Fruit fly (Drosophila melanogaster): Measurements from ENCODE around the gene Alg12.
A peak's percentile ranks its signal among the peaks of the same experiment; 100 is the strongest.

DNA sequence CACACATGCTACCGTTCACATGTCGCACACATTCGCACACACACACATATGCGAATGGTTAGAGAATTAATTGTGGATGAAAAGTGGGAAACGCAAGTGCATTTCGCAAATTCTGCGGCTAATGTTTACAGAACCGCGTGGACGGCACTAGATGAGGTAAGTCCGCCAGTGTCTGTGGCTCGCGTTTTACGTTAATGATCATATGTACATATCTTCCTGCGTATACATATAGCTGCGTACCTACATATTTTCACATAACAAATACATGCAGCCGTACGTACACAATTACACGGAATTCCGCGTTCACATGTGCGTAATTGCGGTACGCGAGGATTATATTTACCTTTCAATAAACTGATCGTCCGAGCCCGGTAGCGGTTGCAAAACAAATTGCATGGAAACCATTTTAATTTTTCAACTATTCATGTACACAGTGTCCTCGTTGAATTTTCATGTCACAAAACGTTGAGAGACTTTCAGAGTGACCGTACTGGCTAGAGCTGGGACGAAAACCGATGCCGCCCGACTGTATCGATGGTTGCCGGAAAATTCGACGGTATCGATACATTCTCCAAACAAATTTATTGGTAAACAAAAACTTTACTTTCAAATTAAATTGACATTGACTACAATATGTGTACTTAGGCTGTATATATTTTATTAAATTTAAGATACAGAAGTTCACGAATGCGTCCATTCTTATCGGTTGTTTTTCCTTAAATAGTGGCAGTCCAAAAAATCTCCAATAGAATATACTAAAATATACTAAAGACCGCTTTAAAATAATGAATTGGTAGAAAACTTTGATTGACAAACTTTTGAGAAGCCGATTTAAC lies 31.0 kb upstream of the Alg12 start, which contains the start of gene hyd:
- TF ChIP-seq CG8478 (optimal IDR thresholded peaks at IDR 0.05) = peak; percentile 21
- no peak for TF ChIP-seq EcR (GFP tag; optimal IDR thresholded peaks at IDR 0.05)
- TF ChIP-seq psq (optimal IDR thresholded peaks at IDR 0.05) = no peak
- TF ChIP-seq usp (GFP tag; optimal IDR thresholded peaks at IDR 0.05) = no peak
- TF ChIP-seq pan (optimal IDR thresholded peaks at IDR 0.05) = no peak

All from whole organism.